Worm (Caenorhabditis elegans): Measurements from ENCODE around the gene cox-6B.
A peak's percentile ranks its signal among the peaks of the same experiment; 100 is the strongest.

cox-6B gene

DNA sequence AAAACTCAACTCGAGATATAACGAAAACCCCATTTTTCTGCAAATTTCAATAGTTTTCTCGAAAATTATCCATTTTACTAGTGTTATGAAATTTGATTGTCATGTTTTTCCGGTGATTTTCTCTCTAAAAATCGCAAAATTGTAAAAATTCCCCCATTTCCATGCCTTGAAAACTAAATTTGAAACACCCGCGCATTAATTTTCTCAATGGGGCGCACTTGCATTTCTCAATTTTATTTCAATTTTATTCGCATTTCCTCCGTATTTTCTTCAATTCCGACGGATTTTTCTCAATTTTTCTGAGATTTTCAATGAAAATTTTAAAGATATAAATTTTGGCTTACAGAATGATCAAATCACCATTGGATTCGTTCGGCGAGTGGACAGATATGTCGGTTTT is 105.6 kb downstream of the cox-6B start, which contains the start of gene Y71H2AM.3:
Y71H2AM.3 (plus strand) TSS at position 347 of the 400 bp plus-strand sequence.
- TF ChIP-seq zag-1 (tag; optimal IDR thresholded peaks at IDR 0.05) (no peak), C34F6.9 (tag; optimal IDR thresholded peaks at IDR 0.05) (peak; percentile 42), lin-13 (GFP tag; optimal IDR thresholded peaks at IDR 0.05) (peak; percentile 29), lsy-2 (tag; optimal IDR thresholded peaks at IDR 0.05) (peak; percentile 51 to 81), ztf-4 (tag; optimal IDR thresholded peaks at IDR 0.05) (no peak), crh-2 (tag; optimal IDR thresholded peaks at IDR 0.05) (peak; percentile 34), nhr-25 (tag; optimal IDR thresholded peaks at IDR 0.05) (peak; percentile 40), unc-55 (GFP tag; optimal IDR thresholded peaks at IDR 0.05) (peak; percentile 79), ceh-82 (tag; optimal IDR thresholded peaks at IDR 0.05) (no peak), egl-27 (tag; optimal IDR thresholded peaks at IDR 0.05) (peak; percentile 30), gmeb-1 (tag; optimal IDR thresholded peaks at IDR 0.05) (peak; percentile 93), sma-3 (GFP tag; optimal IDR thresholded peaks at IDR 0.05) (peak; percentile 30)

ce11 chrIII:2811410-2811809 is 111.9 kb downstream of the cox-6B start:
- TF ChIP-seq lin-13 (GFP tag; optimal IDR thresholded peaks at IDR 0.05), result peak; percentile 5
- no peak for TF ChIP-seq lin-39 (tag; optimal IDR thresholded peaks at IDR 0.05)
- no peak for TF ChIP-seq ztf-1 (GFP tag; conservative IDR thresholded peaks at IDR 0.05)
- no peak for TF ChIP-seq zag-1 (tag; optimal IDR thresholded peaks at IDR 0.05)
- peak; percentile 12 for TF ChIP-seq ama-1 (optimal IDR thresholded peaks at IDR 0.05)
- TF ChIP-seq nhr-77 (tag; optimal IDR thresholded peaks at IDR 0.05), result no peak
- TF ChIP-seq lsy-2 (tag; optimal IDR thresholded peaks at IDR 0.05), result peak in 1 of 2 experiments; percentile 22

ce11 chrIII:2814919-2815554 is 115.6 kb downstream of the cox-6B start, which contains the start of gene tufm-1:
tufm-1 (minus strand) TSS chrIII:2814969.
- TF ChIP-seq unc-55 (GFP tag; optimal IDR thresholded peaks at IDR 0.05) (peak; percentile 80), nhr-12 (tag; optimal IDR thresholded peaks at IDR 0.05) (no peak), peb-1 (tag; optimal IDR thresholded peaks at IDR 0.05) (no peak), C34F6.9 (tag; optimal IDR thresholded peaks at IDR 0.05) (peak; percentile 78), nhr-11 (tag; optimal IDR thresholded peaks at IDR 0.05) (no peak), nhr-129 (tag; optimal IDR thresholded peaks at IDR 0.05) (peak; percentile 49), lin-13 (GFP tag; optimal IDR thresholded peaks at IDR 0.05) (peak; percentile 69), ztf-4 (tag; optimal IDR thresholded peaks at IDR 0.05) (no peak), nhr-25 (tag; optimal IDR thresholded peaks at IDR 0.05) (peak; percentile 42), lsy-2 (tag; optimal IDR thresholded peaks at IDR 0.05) (peak; percentile 85 to 97), nhr-10 (tag; optimal IDR thresholded peaks at IDR 0.05) (no peak), crh-2 (tag; optimal IDR thresholded peaks at IDR 0.05) (peak; percentile 45), lin-39 (tag; optimal IDR thresholded peaks at IDR 0.05) (no peak), fos-1 (tag; optimal IDR thresholded peaks at IDR 0.05) (peak; percentile 32), zag-1 (tag; optimal IDR thresholded peaks at IDR 0.05) (no peak), mbf-1 (tag; optimal IDR thresholded peaks at IDR 0.05) (no peak), ama-1 (optimal IDR thresholded peaks at IDR 0.05) (no peak), mab-5 (tag; optimal IDR thresholded peaks at IDR 0.05) (no peak), Y55F3AM.14 (GFP tag; optimal IDR thresholded peaks at IDR 0.05) (no peak), unc-62 (GFP tag; optimal IDR thresholded peaks at IDR 0.05) (no peak), ztf-11 (tag; optimal IDR thresholded peaks at IDR 0.05) (no peak), nhr-77 (tag; optimal IDR thresholded peaks at IDR 0.05) (no peak), ZK546.5 (tag; optimal IDR thresholded peaks at IDR 0.05) (no peak), ceh-82 (tag; optimal IDR thresholded peaks at IDR 0.05) (no peak), F13H6.1 (tag; optimal IDR thresholded peaks at IDR 0.05) (peak; percentile 17), lin-11 (tag; optimal IDR thresholded peaks at IDR 0.05) (no peak), elt-1 (tag; optimal IDR thresholded peaks at IDR 0.05) (no peak), gmeb-1 (tag; optimal IDR thresholded peaks at IDR 0.05) (peak; percentile 47)

DNA sequence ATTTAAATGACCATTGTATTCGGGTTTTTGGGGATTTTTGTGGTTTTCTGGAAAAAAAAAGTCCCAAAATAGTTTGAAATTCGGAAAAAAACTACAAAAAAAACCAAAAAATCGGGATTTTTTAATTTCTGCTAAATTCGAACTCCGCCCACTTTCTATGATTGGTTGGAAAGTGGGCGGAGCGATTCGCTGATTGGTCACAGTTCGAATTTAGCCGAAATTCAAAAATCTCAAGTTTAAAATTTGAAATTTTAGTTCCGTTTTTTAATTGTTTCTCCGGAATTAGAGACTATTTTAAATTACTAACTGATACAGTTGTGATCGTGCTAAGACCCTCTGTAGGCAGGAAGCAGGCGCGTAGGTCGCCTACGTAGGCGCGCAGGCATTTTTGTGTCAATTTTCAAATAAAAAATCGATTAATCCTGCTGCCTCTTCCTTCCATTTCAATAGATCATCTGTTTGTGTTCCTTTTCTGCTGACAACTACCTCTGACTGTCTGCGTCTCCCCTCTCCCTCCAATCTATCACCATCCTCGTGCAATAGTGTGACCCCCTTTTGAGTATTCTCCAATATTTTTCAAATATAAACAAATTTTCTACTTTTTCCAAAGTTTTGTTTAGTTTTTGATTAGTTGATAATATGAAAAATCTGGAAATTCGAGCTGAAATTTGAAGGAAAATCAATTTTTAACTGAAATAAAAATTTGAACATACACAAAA is 116.9 kb downstream of the cox-6B start:
- no peak for TF ChIP-seq blmp-1 (tag; optimal IDR thresholded peaks at IDR 0.05; ENCODE audit: insufficient read depth)
- no peak for TF ChIP-seq nhr-25 (tag; optimal IDR thresholded peaks at IDR 0.05)
- no peak for TF ChIP-seq nhr-12 (tag; optimal IDR thresholded peaks at IDR 0.05)
- TF ChIP-seq lsy-2 (tag; optimal IDR thresholded peaks at IDR 0.05), result peak in 1 of 2 experiments; percentile 13
- TF ChIP-seq unc-39 (tag; optimal IDR thresholded peaks at IDR 0.05), result no peak
- no peak for TF ChIP-seq elt-1 (tag; optimal IDR thresholded peaks at IDR 0.05)
- TF ChIP-seq mbf-1 (tag; optimal IDR thresholded peaks at IDR 0.05), result no peak

All from whole organism, L2 larva.